Fruit fly (Drosophila melanogaster) whole organism, embryonic: ENCODE measurements around the gene srl.
A peak's percentile ranks its signal among the peaks of the same experiment; 100 is the strongest.

ENCODE experiments used
- CG10267 ChIP-seq: fragments of 200-800 bp; sonication (Bioruptor generic); optimal IDR thresholded peaks from 2 replicates; lab custom pipeline; 2018; ENCODE audit warnings: missing biosample characterization, mild to moderate bottlenecking, missing genetic modification characterization, moderate library complexity
- CG11723 ChIP-seq: fragments of 200-800 bp; sonication (Bioruptor generic); optimal IDR thresholded peaks from 2 replicates; lab custom pipeline; 2017; ENCODE audit warnings: missing biosample characterization, mild to moderate bottlenecking, missing genetic modification characterization
- CG12769 ChIP-seq: fragments of 200-800 bp; sonication (Bioruptor generic); optimal IDR thresholded peaks from 2 replicates; lab custom pipeline; 2019; ENCODE audit warnings: missing biosample characterization, mild to moderate bottlenecking, missing genetic modification characterization, moderate library complexity
- CG13775 ChIP-seq: fragments of 200-800 bp; sonication (Bioruptor generic); optimal IDR thresholded peaks from 3 replicates; lab custom pipeline; 2017; ENCODE audit warnings: missing biosample characterization, mild to moderate bottlenecking, missing genetic modification characterization
- CG15479 ChIP-seq: fragments of 200-800 bp; sonication (Bioruptor generic); optimal IDR thresholded peaks from 3 replicates; lab custom pipeline; 2019; ENCODE audit warnings: missing biosample characterization, mild to moderate bottlenecking, missing genetic modification characterization, moderate library complexity
- CG2202 ChIP-seq: fragments of 200-800 bp; sonication (Bioruptor generic); optimal IDR thresholded peaks from 2 replicates; lab custom pipeline; 2018; ENCODE audit warnings: missing biosample characterization, mild to moderate bottlenecking, missing genetic modification characterization
- CG2712 ChIP-seq: fragments of 200-800 bp; optimal IDR thresholded peaks from 3 replicates; lab custom pipeline; 2019; ENCODE audit warnings: missing biosample characterization, mild to moderate bottlenecking, missing genetic modification characterization, moderate library complexity
- CG30431 ChIP-seq: fragments of 200-800 bp; sonication (Bioruptor generic); optimal IDR thresholded peaks from 2 replicates; lab custom pipeline; 2017; ENCODE audit warnings: missing biosample characterization, missing genetic modification characterization
- CG3281 ChIP-seq: fragments of 200-800 bp; sonication (Bioruptor generic); optimal IDR thresholded peaks from 3 replicates; lab custom pipeline; 2017; ENCODE audit warnings: missing biosample characterization, mild to moderate bottlenecking, missing genetic modification characterization
- CG34422 ChIP-seq: fragments of 200-800 bp; sonication (Bioruptor generic); IDR thresholded peaks from 3 replicates; pipeline ENCODE4 v1.3.6; 2022; ENCODE audit warnings: missing biosample characterization, missing genetic modification characterization
- CG3838 ChIP-seq: fragments of 200-800 bp; sonication (Bioruptor generic); optimal IDR thresholded peaks from 3 replicates; lab custom pipeline; 2016; ENCODE audit warnings: missing biosample characterization, missing genetic modification characterization
- CG4360 ChIP-seq: fragments of 200-800 bp; sonication (Bioruptor generic); IDR thresholded peaks from 2 replicates; pipeline ENCODE4 v1.3.6; 2022; ENCODE audit warnings: missing biosample characterization, missing genetic modification characterization
- CG4424 ChIP-seq: fragments of 200-800 bp; sonication (Bioruptor generic); optimal IDR thresholded peaks from 3 replicates; lab custom pipeline; 2016; ENCODE audit warnings: missing biosample characterization, missing genetic modification characterization
- CG4854 ChIP-seq: fragments of 200-800 bp; sonication (Bioruptor generic); optimal IDR thresholded peaks from 2 replicates; lab custom pipeline; 2016; ENCODE audit warnings: missing biosample characterization, missing genetic modification characterization, inconsistent platforms
- CG7271 ChIP-seq: fragments of 200-800 bp; sonication (Bioruptor generic); optimal IDR thresholded peaks from 2 replicates; lab custom pipeline; 2018; ENCODE audit warnings: missing biosample characterization, mild to moderate bottlenecking, missing genetic modification characterization, moderate library complexity
- CG7963 ChIP-seq: fragments of 200-800 bp; sonication (Bioruptor generic); IDR thresholded peaks from 3 replicates; pipeline ENCODE4 v1.3.6; 2022; ENCODE audit warnings: missing biosample characterization, missing genetic modification characterization; ENCODE audit not compliant: partially characterized antibody
- CG8944 ChIP-seq: fragments of 200-800 bp; sonication (Bioruptor generic); optimal IDR thresholded peaks from 3 replicates; lab custom pipeline; 2016; ENCODE audit warnings: missing biosample characterization, missing genetic modification characterization
- CG9215 ChIP-seq: fragments of 200-800 bp; sonication (Bioruptor generic); IDR thresholded peaks from 2 replicates; pipeline ENCODE4 v1.3.6; 2022; ENCODE audit warnings: missing biosample characterization, missing genetic modification characterization
- Camta ChIP-seq: fragments of 200-800 bp; sonication (Bioruptor generic); optimal IDR thresholded peaks from 2 replicates; lab custom pipeline; 2016; ENCODE audit warnings: missing biosample characterization, missing genetic modification characterization
- D19A ChIP-seq: fragments of 200-800 bp; optimal IDR thresholded peaks from 3 replicates; lab custom pipeline; 2019; ENCODE audit warnings: missing biosample characterization, mild to moderate bottlenecking, missing genetic modification characterization, moderate library complexity
- Dip3 ChIP-seq: fragments of 200-800 bp; sonication (Bioruptor generic); optimal IDR thresholded peaks from 3 replicates; lab custom pipeline; 2016; ENCODE audit warnings: missing biosample characterization, missing genetic modification characterization
- Ets97D ChIP-seq: fragments of 200-800 bp; sonication (Bioruptor generic); optimal IDR thresholded peaks from 3 replicates; lab custom pipeline; 2016; ENCODE audit warnings: missing biosample characterization, missing genetic modification characterization
- H2.0 ChIP-seq: fragments of 200-800 bp; sonication (Bioruptor generic); IDR thresholded peaks from 2 replicates; pipeline ENCODE4 v1.3.6; 2022; ENCODE audit warnings: missing biosample characterization, missing genetic modification characterization
- Hr78 ChIP-seq, 2 experiments: fragments of 200-800 bp in 1 of 2; fragments of >200 bp in 1 of 2; sonication (Bioruptor generic) in 1 of 2; optimal IDR thresholded peaks; 2 replicates each; lab custom pipeline; 2017 to 2019; ENCODE audit warnings: missing biosample characterization in 2 of 2, missing genetic modification characterization in 2 of 2, mild to moderate bottlenecking in 1 of 2, moderate library complexity in 1 of 2
- MTF-1 ChIP-seq: fragments of 200-800 bp; sonication (Bioruptor generic); optimal IDR thresholded peaks from 2 replicates; lab custom pipeline; 2018; ENCODE audit warnings: missing biosample characterization, mild to moderate bottlenecking, missing genetic modification characterization, borderline replicate concordance
- Med ChIP-seq: fragments of 200-800 bp; sonication (Bioruptor generic); peaks from one replicate; lab custom pipeline; 2016; ENCODE audit warnings: missing biosample characterization, missing genetic modification characterization, mild to moderate bottlenecking, inconsistent platforms, moderate library complexity
- Meics ChIP-seq: fragments of 200-800 bp; sonication (Bioruptor generic); optimal IDR thresholded peaks from 2 replicates; lab custom pipeline; 2017; ENCODE audit warnings: missing biosample characterization, mild to moderate bottlenecking, missing genetic modification characterization
- NC2α ChIP-seq: fragments of 200-800 bp; sonication (Bioruptor generic); optimal IDR thresholded peaks from 2 replicates; lab custom pipeline; 2016; ENCODE audit warnings: missing biosample characterization, missing genetic modification characterization
- Neu2 ChIP-seq: fragments of 200-800 bp; sonication (Bioruptor generic); optimal IDR thresholded peaks from 3 replicates; lab custom pipeline; 2016; ENCODE audit warnings: missing biosample characterization, missing genetic modification characterization, borderline replicate concordance
- Nf-YB ChIP-seq: fragments of 200-800 bp; sonication (Bioruptor generic); optimal IDR thresholded peaks from 3 replicates; lab custom pipeline; 2019; ENCODE audit warnings: missing biosample characterization, mild to moderate bottlenecking, missing genetic modification characterization, moderate library complexity
- Nf-YC ChIP-seq: fragments of 200-800 bp; optimal IDR thresholded peaks from 3 replicates; lab custom pipeline; 2019; ENCODE audit warnings: missing biosample characterization, mild to moderate bottlenecking, missing genetic modification characterization, moderate library complexity
- Optix ChIP-seq: fragments of 200-800 bp; sonication (Bioruptor generic); IDR thresholded peaks from 3 replicates; pipeline ENCODE4 v1.3.6; 2022; ENCODE audit warnings: missing biosample characterization, missing genetic modification characterization
- Poxn ChIP-seq: fragments of 200-800 bp; sonication (Bioruptor generic); IDR thresholded peaks from 2 replicates; pipeline ENCODE4 v1.3.6; 2022; ENCODE audit warnings: missing biosample characterization, missing genetic modification characterization
- amos ChIP-seq: fragments of 200-800 bp; sonication (Bioruptor generic); IDR thresholded peaks from 2 replicates; pipeline ENCODE4 v1.3.6; 2022; ENCODE audit warnings: missing biosample characterization, missing genetic modification characterization; ENCODE audit not compliant: partially characterized antibody
- dpn ChIP-seq, 2 experiments: fragments of 200-800 bp; sonication (Bioruptor generic); optimal IDR thresholded peaks; 3 replicates each; lab custom pipeline; 2016; ENCODE audit warnings: missing biosample characterization in 2 of 2, missing genetic modification characterization in 2 of 2
- gcm2 ChIP-seq: fragments of 200-800 bp; sonication (Bioruptor generic); optimal IDR thresholded peaks from 2 replicates; lab custom pipeline; 2016; ENCODE audit warnings: missing biosample characterization, missing genetic modification characterization
- gem ChIP-seq: fragments of 200-800 bp; sonication (Bioruptor generic); optimal IDR thresholded peaks from 2 replicates; lab custom pipeline; 2019; ENCODE audit warnings: missing biosample characterization, mild to moderate bottlenecking, missing genetic modification characterization, moderate library complexity
- hth ChIP-seq: fragments of >200 bp; optimal IDR thresholded peaks from 2 replicates; lab custom pipeline; 2017; ENCODE audit warnings: inconsistent platforms
- knrl ChIP-seq: fragments of 200-800 bp; sonication (Bioruptor generic); IDR thresholded peaks from 3 replicates; pipeline ENCODE4 v1.3.6; 2022; ENCODE audit warnings: missing biosample characterization, missing genetic modification characterization; ENCODE audit not compliant: partially characterized antibody
- p53 ChIP-seq: fragments of 200-800 bp; sonication (Bioruptor generic); optimal IDR thresholded peaks from 2 replicates; lab custom pipeline; 2016; ENCODE audit warnings: missing biosample characterization, missing genetic modification characterization
- slbo ChIP-seq: fragments of 200-800 bp; sonication (Bioruptor generic); IDR thresholded peaks from 2 replicates; pipeline ENCODE4 v1.3.6; 2022; ENCODE audit warnings: missing biosample characterization, missing genetic modification characterization
- sqz ChIP-seq: fragments of 200-800 bp; sonication (Bioruptor generic); optimal IDR thresholded peaks from 3 replicates; lab custom pipeline; 2018; ENCODE audit warnings: missing biosample characterization, mild to moderate bottlenecking, missing genetic modification characterization
- sr ChIP-seq: fragments of 200-800 bp; sonication (Bioruptor generic); IDR thresholded peaks from 3 replicates; pipeline ENCODE4 v1.3.6; 2022; ENCODE audit warnings: missing biosample characterization, missing genetic modification characterization
- tll ChIP-seq, 2 experiments: fragments of 200-800 bp in 1 of 2; fragments of >200 bp in 1 of 2; sonication (Bioruptor generic) in 1 of 2; optimal IDR thresholded peaks; 2 replicates each; lab custom pipeline; 2017 to 2019; ENCODE audit warnings: missing biosample characterization in 2 of 2, missing genetic modification characterization in 2 of 2, mild to moderate bottlenecking in 1 of 2, moderate library complexity in 1 of 2
- tna ChIP-seq: fragments of 200-800 bp; sonication (Bioruptor generic); IDR thresholded peaks from 2 replicates; pipeline ENCODE4 v1.3.6; 2022; ENCODE audit warnings: missing biosample characterization, missing genetic modification characterization; ENCODE audit not compliant: partially characterized antibody
- unc-4 ChIP-seq: fragments of 200-800 bp; sonication (Bioruptor generic); IDR thresholded peaks from 2 replicates; pipeline ENCODE4 v1.3.6; 2022; ENCODE audit warnings: missing biosample characterization, missing genetic modification characterization; ENCODE audit not compliant: partially characterized antibody
- wek ChIP-seq: fragments of 200-800 bp; sonication (Bioruptor generic); optimal IDR thresholded peaks from 3 replicates; lab custom pipeline; 2018; ENCODE audit warnings: missing biosample characterization, mild to moderate bottlenecking, missing genetic modification characterization, moderate library complexity

Gene srl

dm6 chr3R:4394654-4395581 lies 34.2 kb downstream of the srl start (continued):
- TF ChIP-seq MTF-1 (GFP tag; lab: Kevin White, UChicago): peak; percentile 45
- TF ChIP-seq Camta: peak; percentile 79
- TF ChIP-seq Nf-YC (tag; lab: Kevin White, UChicago): peak; percentile 64
- peak; percentile 87 for TF ChIP-seq CG2712
- TF ChIP-seq Optix: peak; percentile 87
- no peak for TF ChIP-seq Poxn
- peak; percentile 58; the same call in 1 of the 3 replicates for TF ChIP-seq sr (GFP tag; lab: Robert Waterston, UW)
- TF ChIP-seq CG10267 (tag; lab: Kevin White, UChicago): peak; percentile 77
- no peak for TF ChIP-seq sqz (GFP tag; lab: Kevin White, UChicago)
- TF ChIP-seq CG2202 (tag; lab: Kevin White, UChicago): peak; percentile 54
- TF ChIP-seq CG11723 (GFP tag; lab: Kevin White, UChicago): peak; percentile 70
- peak; percentile 90 for TF ChIP-seq CG34422
- TF ChIP-seq amos (GFP tag; lab: Robert Waterston, UW): no peak
- TF ChIP-seq Dip3: peak; percentile 92
- peak; percentile 59 for TF ChIP-seq NC2α (GFP tag; lab: Kevin White, UChicago)
- TF ChIP-seq CG8944 (GFP tag; lab: Kevin White, UChicago): peak; percentile 87
- TF ChIP-seq slbo (GFP tag; lab: Robert Waterston, UW): peak; percentile 91
- peak; percentile 94 for TF ChIP-seq gem (tag; lab: Kevin White, UChicago)
- TF ChIP-seq CG15479 (GFP tag; lab: Kevin White, UChicago): no peak
- no peak for TF ChIP-seq Neu2 (GFP tag; lab: Kevin White, UChicago)
- TF ChIP-seq Hr78 (GFP tag; optimal IDR thresholded peaks at IDR 0.05; lab: Kevin White, UChicago): no peak
- TF ChIP-seq CG4424 (GFP tag; lab: Kevin White, UChicago): peak; percentile 77
- no peak for TF ChIP-seq CG4360 (GFP tag; lab: Robert Waterston, UW)
- no peak for TF ChIP-seq CG7963 (GFP tag; lab: Robert Waterston, UW)
- no peak for TF ChIP-seq knrl (GFP tag; lab: Robert Waterston, UW)
- TF ChIP-seq tll (GFP tag; optimal IDR thresholded peaks at IDR 0.05; lab: Kevin White, UChicago): no peak
- peak; percentile 60 for TF ChIP-seq Nf-YB (GFP tag; lab: Kevin White, UChicago)
- peak; percentile 72 for TF ChIP-seq CG13775 (GFP tag; lab: Kevin White, UChicago)
- TF ChIP-seq p53 (GFP tag; lab: Kevin White, UChicago): peak; percentile 49
- TF ChIP-seq wek: peak; percentile 52
- TF ChIP-seq D19A (tag; lab: Kevin White, UChicago): peak; percentile 99
- peak; percentile 88 for TF ChIP-seq Meics (GFP tag; lab: Kevin White, UChicago)
- TF ChIP-seq tna: no peak
- peak; percentile 75 for TF ChIP-seq CG30431 (GFP tag; lab: Kevin White, UChicago)
- peak; percentile 15 for TF ChIP-seq CG7271 (tag; lab: Kevin White, UChicago)
- TF ChIP-seq CG4854 (GFP tag; lab: Kevin White, UChicago): peak; percentile 80
- TF ChIP-seq CG3281: peak; percentile 87
- TF ChIP-seq gcm2: peak; percentile 46
- TF ChIP-seq dpn (GFP tag; optimal IDR thresholded peaks at IDR 0.05; lab: Kevin White, UChicago): peak; percentile 86 to 91
- TF ChIP-seq hth (lab: Kevin White, UChicago): no peak
- TF ChIP-seq unc-4 (GFP tag; lab: Robert Waterston, UW): no peak
- TF ChIP-seq CG12769 (tag; lab: Kevin White, UChicago): peak; percentile 97
- TF ChIP-seq H2.0 (GFP tag; lab: Robert Waterston, UW): peak; percentile 82
- peak; percentile 98 for TF ChIP-seq Med
- TF ChIP-seq Ets97D (GFP tag; lab: Kevin White, UChicago): peak; percentile 72
- TF ChIP-seq CG3838 (GFP tag; lab: Kevin White, UChicago): peak; percentile 7
- TF ChIP-seq CG9215 (GFP tag; lab: Robert Waterston, UW): no peak; the same call in 1 of the 2 replicates
